Worm (Caenorhabditis elegans) whole organism, early embryonic: Measurements from ENCODE around the gene pat-6.

ENCODE experiments used
- B0310.2 ChIP-seq: sonication (generic microtip); optimal IDR thresholded peaks from 2 replicates; lab custom pipeline; 2016; ENCODE audit warnings: mild to moderate bottlenecking, missing genetic modification characterization, missing compliant biosample characterization
- F13C5.2 ChIP-seq: sonication (generic microtip); optimal IDR thresholded peaks from 2 replicates; lab custom pipeline; 2017; ENCODE audit warnings: mild to moderate bottlenecking, missing genetic modification characterization, inconsistent platforms, missing compliant biosample characterization
- aly-1 ChIP-seq: sonication (generic microtip); optimal IDR thresholded peaks from 2 replicates; lab custom pipeline; 2016; ENCODE audit warnings: missing genetic modification characterization, missing compliant biosample characterization
- ama-1 ChIP-seq: fragments of 150-350 bp; optimal IDR thresholded peaks from 2 replicates; lab custom pipeline; 2014
- ceh-13 ChIP-seq: fragments of 200-800 bp; sonication (Bioruptor generic); optimal IDR thresholded peaks from 2 replicates; lab custom pipeline; 2018; ENCODE audit warnings: mild to moderate bottlenecking, missing genetic modification characterization, missing compliant biosample characterization
- ceh-36 ChIP-seq: sonication (generic microtip); optimal IDR thresholded peaks from 2 replicates; lab custom pipeline; 2016; ENCODE audit warnings: missing genetic modification characterization, inconsistent platforms, missing compliant biosample characterization
- ets-7 ChIP-seq: sonication (generic microtip); optimal IDR thresholded peaks from 2 replicates; lab custom pipeline; 2016; ENCODE audit warnings: missing genotype, missing genetic modification characterization, missing compliant biosample characterization
- flt-1 ChIP-seq: fragments of 200-800 bp; sonication (Bioruptor generic); IDR thresholded peaks from 2 replicates; pipeline ENCODE4 v1.3.6; 2022; ENCODE audit warnings: missing genetic modification characterization, missing compliant biosample characterization
- hmbx-1 ChIP-seq: sonication (generic microtip); optimal IDR thresholded peaks from 2 replicates; lab custom pipeline; 2016; ENCODE audit warnings: mild to moderate bottlenecking, missing genetic modification characterization, missing compliant biosample characterization
- hmg-4 ChIP-seq: fragments of 200-800 bp; sonication (Bioruptor generic); optimal IDR thresholded peaks from 2 replicates; lab custom pipeline; 2018; ENCODE audit warnings: mild to moderate bottlenecking, missing genetic modification characterization, missing compliant biosample characterization
- hnd-1 ChIP-seq: sonication (generic microtip); optimal IDR thresholded peaks from 2 replicates; lab custom pipeline; 2016; ENCODE audit warnings: missing genetic modification characterization, missing compliant biosample characterization
- pes-1 ChIP-seq: fragments of 200-800 bp; sonication (Bioruptor generic); IDR thresholded peaks from 2 replicates; pipeline ENCODE4 v1.3.6; 2022; ENCODE audit warnings: missing genetic modification reagents, missing genetic modification characterization, missing compliant biosample characterization
- scrt-1 ChIP-seq: fragments of 200-800 bp; sonication (Bioruptor generic); IDR thresholded peaks from 2 replicates; pipeline ENCODE4 v1.3.6; 2022; ENCODE audit warnings: missing genetic modification characterization, missing compliant biosample characterization
- sea-1 ChIP-seq: fragments of 200-800 bp; sonication (Bioruptor generic); conservative IDR thresholded peaks from 2 replicates; pipeline ENCODE4 v1.3.6; 2022; ENCODE audit warnings: missing genetic modification characterization, missing compliant biosample characterization
- tbx-11 ChIP-seq: fragments of 200-800 bp; sonication (Bioruptor generic); IDR thresholded peaks from 2 replicates; pipeline ENCODE4 v1.3.6; 2022; ENCODE audit warnings: missing genetic modification characterization, missing compliant biosample characterization
- tbx-37 ChIP-seq: fragments of 200-800 bp; sonication (Bioruptor generic); conservative IDR thresholded peaks from 2 replicates; pipeline ENCODE4 v1.3.6; 2022; ENCODE audit warnings: missing genetic modification reagents, missing genetic modification characterization, missing compliant biosample characterization
- tra-4 ChIP-seq: sonication (generic microtip); optimal IDR thresholded peaks from 2 replicates; lab custom pipeline; 2017; ENCODE audit warnings: missing genetic modification characterization, missing compliant biosample characterization

The pat-6 gene

DNA sequence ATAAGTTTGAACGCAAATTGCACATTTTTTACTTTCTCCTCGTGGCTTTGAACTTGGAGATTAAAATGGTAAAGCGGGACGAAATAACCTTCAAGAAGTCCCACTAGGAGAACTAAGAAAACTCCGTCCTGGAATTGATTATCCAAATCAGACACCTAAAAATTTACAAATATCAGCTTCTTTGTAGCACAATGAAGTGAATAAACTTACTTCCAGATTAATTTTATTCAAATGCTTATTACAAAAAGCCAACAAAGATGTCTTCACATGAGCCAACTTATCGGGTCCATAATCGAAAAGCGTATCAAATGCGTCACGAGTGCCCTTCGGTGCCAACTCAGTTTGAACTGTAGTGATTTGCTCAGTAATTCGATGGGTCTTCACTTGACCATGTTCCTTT lies 1.6 kb downstream of the pat-6 start:
- TF ChIP-seq tbx-11 (GFP tag; lab: Robert Waterston, UW) (no peak), ceh-36 (tag; lab: Kevin White, UChicago) (no peak), flt-1 (GFP tag; lab: Robert Waterston, UW) (no peak), hmg-4 (GFP tag; lab: Kevin White, UChicago) (no peak), aly-1 (tag; lab: Kevin White, UChicago) (no peak), ama-1 (no peak), pes-1 (GFP tag; lab: Robert Waterston, UW) (no peak), tra-4 (tag; lab: Kevin White, UChicago) (no peak), ceh-13 (GFP tag; lab: Kevin White, UChicago) (no peak), ets-7 (tag; lab: Kevin White, UChicago) (no peak), sea-1 (GFP tag; lab: Robert Waterston, UW) (no peak), hnd-1 (tag; lab: Kevin White, UChicago) (no peak), hmbx-1 (tag; lab: Kevin White, UChicago) (no peak), B0310.2 (tag; lab: Kevin White, UChicago) (no peak), tbx-37 (GFP tag; lab: Robert Waterston, UW) (no peak), F13C5.2 (tag; lab: Kevin White, UChicago) (no peak), scrt-1 (no peak)

- TF ChIP-seq F13C5.2 (tag; lab: Kevin White, UChicago), result peak; percentile 39
- no peak for TF ChIP-seq ceh-13 (GFP tag; lab: Kevin White, UChicago)
- 0 out of 2 replicates have a peak, but pooled peaks have one; percentile 48 for TF ChIP-seq sea-1 (GFP tag; lab: Robert Waterston, UW)
- TF ChIP-seq scrt-1, result no peak
Observed at ce11 chrIV:261607-262006, 2.4 kb downstream of the pat-6 start, which contains the start of gene pqbp-1.1. Gene pqbp-1.1 (minus strand): TSS chrIV:261683.

DNA sequence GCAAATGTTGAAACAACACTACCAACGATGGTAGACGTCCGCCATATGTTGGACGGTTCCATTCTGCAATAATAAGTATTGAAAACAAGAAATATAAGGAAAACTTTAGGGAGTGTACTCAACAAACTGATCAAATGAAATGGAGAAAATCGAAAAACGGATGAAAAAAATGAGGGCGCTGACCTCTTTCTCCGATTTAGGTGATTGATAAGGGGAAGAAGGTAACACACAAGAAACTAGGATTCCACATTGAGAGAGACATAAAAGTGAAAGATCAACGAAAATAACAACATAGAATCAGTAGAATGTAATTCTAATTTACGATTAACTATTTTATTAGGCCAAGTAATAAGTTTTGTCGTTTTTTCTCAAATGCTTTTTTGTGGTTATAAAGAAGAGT lies 4.9 kb downstream of the pat-6 start, which contains the start of gene dpy-9:
Gene dpy-9, minus strand, starts transcription at position 63 of the 400 bp plus-strand sequence.
- TF ChIP-seq ets-7 (tag; lab: Kevin White, UChicago) (no peak), tbx-11 (GFP tag; lab: Robert Waterston, UW) (no peak), B0310.2 (tag; lab: Kevin White, UChicago) (no peak)

DNA sequence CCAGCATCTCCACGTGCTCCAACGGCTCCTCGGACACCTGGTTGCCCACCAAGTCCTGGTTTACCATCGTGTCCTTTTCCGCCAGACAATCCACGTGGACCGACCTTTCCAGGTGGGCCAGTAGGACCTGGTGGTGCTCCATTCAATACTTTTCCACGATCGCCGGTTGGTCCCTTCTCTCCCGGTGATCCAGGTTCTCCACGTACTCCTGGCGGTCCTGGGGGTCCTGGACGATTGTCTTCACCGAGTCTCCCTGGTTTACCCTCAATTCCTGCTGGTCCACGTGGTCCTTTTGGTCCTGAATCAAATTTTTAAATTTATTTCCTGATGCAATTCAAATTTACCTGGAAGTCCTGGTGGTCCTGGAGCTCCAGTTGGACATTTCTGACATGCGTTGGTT lies 5.7 kb downstream of the pat-6 start:
- no peak for TF ChIP-seq hnd-1 (tag; lab: Kevin White, UChicago)
- TF ChIP-seq tra-4 (tag; lab: Kevin White, UChicago), result no peak
- TF ChIP-seq scrt-1, result no peak
- no peak for TF ChIP-seq ama-1
- TF ChIP-seq ceh-13 (GFP tag; lab: Kevin White, UChicago), result no peak
- TF ChIP-seq ets-7 (tag; lab: Kevin White, UChicago), result no peak
- TF ChIP-seq sea-1 (GFP tag; lab: Robert Waterston, UW), result no peak
- no peak for TF ChIP-seq aly-1 (tag; lab: Kevin White, UChicago)
- no peak for TF ChIP-seq tbx-11 (GFP tag; lab: Robert Waterston, UW)
- no peak for TF ChIP-seq B0310.2 (tag; lab: Kevin White, UChicago)
- TF ChIP-seq hmbx-1 (tag; lab: Kevin White, UChicago), result no peak
- TF ChIP-seq flt-1 (GFP tag; lab: Robert Waterston, UW), result no peak
- no peak for TF ChIP-seq F13C5.2 (tag; lab: Kevin White, UChicago)
- no peak for TF ChIP-seq ceh-36 (tag; lab: Kevin White, UChicago)

DNA sequence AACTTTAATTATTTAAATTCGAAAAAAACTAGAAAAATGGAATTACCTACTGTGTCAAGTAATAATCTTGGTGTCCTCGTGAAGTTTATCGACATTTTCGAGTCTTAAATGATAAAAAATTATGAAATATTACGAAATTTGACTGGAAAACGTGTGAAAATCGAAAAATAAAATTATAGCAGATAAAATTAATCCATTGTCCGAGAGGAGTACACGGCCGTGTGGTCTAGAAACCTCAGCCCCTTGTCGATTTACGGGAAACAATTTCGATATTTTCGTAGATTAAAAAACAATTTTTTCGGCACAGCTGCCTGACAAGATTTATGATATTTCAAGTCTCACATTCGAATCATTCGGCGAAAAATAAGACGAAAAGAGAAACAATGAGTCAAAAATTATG lies 6.9 kb downstream of the pat-6 start, which contains the start of gene R02D3.8:
Gene R02D3.8, minus strand, starts transcription at position 109 of the 400 bp plus-strand sequence.
- TF ChIP-seq tbx-37 (GFP tag; lab: Robert Waterston, UW) (no peak), hmbx-1 (tag; lab: Kevin White, UChicago) (no peak), ceh-36 (tag; lab: Kevin White, UChicago) (no peak), hmg-4 (GFP tag; lab: Kevin White, UChicago) (no peak), ceh-13 (GFP tag; lab: Kevin White, UChicago) (no peak), scrt-1 (no peak), B0310.2 (tag; lab: Kevin White, UChicago) (no peak), flt-1 (GFP tag; lab: Robert Waterston, UW) (no peak), ets-7 (tag; lab: Kevin White, UChicago) (no peak), F13C5.2 (tag; lab: Kevin White, UChicago) (no peak), hnd-1 (tag; lab: Kevin White, UChicago) (no peak), pes-1 (GFP tag; lab: Robert Waterston, UW) (no peak), tbx-11 (GFP tag; lab: Robert Waterston, UW) (no peak), aly-1 (tag; lab: Kevin White, UChicago) (no peak)

- peak; percentile 71 for TF ChIP-seq F13C5.2 (tag; lab: Kevin White, UChicago)
- no peak for TF ChIP-seq ceh-36 (tag; lab: Kevin White, UChicago)
- no peak for TF ChIP-seq ceh-13 (GFP tag; lab: Kevin White, UChicago)
- TF ChIP-seq sea-1 (GFP tag; lab: Robert Waterston, UW), result no peak
- TF ChIP-seq pes-1 (GFP tag; lab: Robert Waterston, UW), result 0 out of 2 replicates have a peak, but pooled peaks have one; percentile 14
- no peak for TF ChIP-seq hmbx-1 (tag; lab: Kevin White, UChicago)
- TF ChIP-seq B0310.2 (tag; lab: Kevin White, UChicago), result no peak
- TF ChIP-seq aly-1 (tag; lab: Kevin White, UChicago), result no peak
- TF ChIP-seq ama-1, result no peak
- no peak for TF ChIP-seq hmg-4 (GFP tag; lab: Kevin White, UChicago)
- TF ChIP-seq hnd-1 (tag; lab: Kevin White, UChicago), result no peak
- no peak for TF ChIP-seq ets-7 (tag; lab: Kevin White, UChicago)
Observed at ce11 chrIV:255379-255857, 8.6 kb downstream of the pat-6 start, which contains the start of gene rcat-1. Gene rcat-1 (minus strand): TSS chrIV:255429.

DNA sequence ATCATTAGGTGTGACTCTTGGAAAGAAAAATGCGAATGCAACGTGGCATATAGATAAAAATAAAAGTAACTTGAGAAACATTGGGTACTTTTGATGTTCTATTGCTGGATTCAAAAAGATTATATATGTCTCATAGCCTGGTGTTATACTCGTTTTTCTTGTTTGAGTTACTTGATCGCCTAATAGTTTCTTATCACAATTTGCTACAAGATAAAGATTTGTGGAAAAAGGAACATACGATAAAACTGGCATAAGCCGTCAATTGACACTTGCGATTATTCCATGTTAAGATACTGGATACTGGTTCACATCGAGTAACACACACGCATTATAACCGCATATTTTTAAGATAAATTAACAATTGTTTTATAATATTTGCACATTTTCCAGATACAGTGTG lies 11.6 kb downstream of the pat-6 start, which contains the start of gene grl-19:
Gene grl-19, minus strand, starts transcription at position 101 of the 400 bp plus-strand sequence.
- no peak for TF ChIP-seq ceh-36 (tag; lab: Kevin White, UChicago)
- no peak for TF ChIP-seq sea-1 (GFP tag; lab: Robert Waterston, UW)
- TF ChIP-seq ama-1, result no peak
- TF ChIP-seq pes-1 (GFP tag; lab: Robert Waterston, UW), result no peak
- TF ChIP-seq ets-7 (tag; lab: Kevin White, UChicago), result no peak
- no peak for TF ChIP-seq hnd-1 (tag; lab: Kevin White, UChicago)
